Worm (Caenorhabditis elegans): ENCODE measurements around the gene spp-26.

Gene spp-26

DNA sequence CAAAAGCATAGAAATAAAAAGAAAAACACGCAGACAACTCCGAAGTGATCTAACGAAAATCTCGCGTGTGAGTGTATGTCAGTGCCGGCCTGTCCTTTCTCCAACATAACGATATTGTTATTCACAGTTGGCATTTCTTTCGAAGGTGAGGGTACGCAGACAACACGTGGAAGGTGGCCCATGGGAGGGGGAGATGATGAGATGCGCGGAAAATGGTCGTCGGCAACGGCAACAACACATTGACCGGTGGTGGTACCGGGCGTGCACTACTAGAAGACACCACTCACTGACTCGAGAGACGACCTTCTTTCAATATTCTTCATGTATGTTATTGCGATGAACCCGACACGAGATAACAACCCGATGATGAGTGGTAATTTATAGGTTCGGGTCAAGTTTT is 14.0 kb downstream of the spp-26 start:
- no peak for TF ChIP-seq sea-1 (GFP tag; conservative IDR thresholded peaks at IDR 0.05)
- TF ChIP-seq hmg-4 (GFP tag; optimal IDR thresholded peaks at IDR 0.05) = peak; percentile 35
- no peak for TF ChIP-seq scrt-1 (GFP tag; IDR thresholded peaks at IDR 0.05)
- TF ChIP-seq B0310.2 (tag; optimal IDR thresholded peaks at IDR 0.05) = no peak

ce11 chrV:6541875-6542274 is 17.1 kb downstream of the spp-26 start:
- no peak for TF ChIP-seq hnd-1 (tag; optimal IDR thresholded peaks at IDR 0.05)
- TF ChIP-seq hmg-4 (GFP tag; optimal IDR thresholded peaks at IDR 0.05) = peak; percentile 11

ce11 chrV:6538323-6538722 is 20.7 kb downstream of the spp-26 start:
- TF ChIP-seq hnd-1 (tag; optimal IDR thresholded peaks at IDR 0.05) (no peak), tbx-11 (GFP tag; IDR thresholded peaks at IDR 0.05) (no peak), aly-1 (tag; optimal IDR thresholded peaks at IDR 0.05) (peak; percentile 5), hmbx-1 (tag; optimal IDR thresholded peaks at IDR 0.05) (no peak), ceh-36 (tag; optimal IDR thresholded peaks at IDR 0.05) (no peak), ceh-13 (GFP tag; optimal IDR thresholded peaks at IDR 0.05) (no peak), ama-1 (optimal IDR thresholded peaks at IDR 0.05) (no peak), ets-7 (tag; optimal IDR thresholded peaks at IDR 0.05) (no peak), hmg-4 (GFP tag; optimal IDR thresholded peaks at IDR 0.05) (peak; percentile 17), F13C5.2 (tag; optimal IDR thresholded peaks at IDR 0.05) (no peak), pes-1 (GFP tag; IDR thresholded peaks at IDR 0.05) (no peak), B0310.2 (tag; optimal IDR thresholded peaks at IDR 0.05) (no peak)

- TF ChIP-seq tbx-37 (GFP tag; conservative IDR thresholded peaks at IDR 0.05) (no peak), scrt-1 (GFP tag; IDR thresholded peaks at IDR 0.05) (no peak), ceh-13 (GFP tag; optimal IDR thresholded peaks at IDR 0.05) (no peak), hmbx-1 (tag; optimal IDR thresholded peaks at IDR 0.05) (no peak)
Observed at ce11 chrV:6533030-6533429, 26.0 kb downstream of the spp-26 start, which contains the start of gene hpo-26. hpo-26 (minus strand) TSS chrV:6533060.

ce11 chrV:6524757-6525156 is 34.2 kb downstream of the spp-26 start, which contains the start of gene acs-1:
acs-1 (plus strand) TSS chrV:6524989.
- TF ChIP-seq tbx-37 (GFP tag; conservative IDR thresholded peaks at IDR 0.05) = no peak
- no peak for TF ChIP-seq ceh-36 (tag; optimal IDR thresholded peaks at IDR 0.05)
- TF ChIP-seq scrt-1 (GFP tag; IDR thresholded peaks at IDR 0.05) = no peak
- no peak for TF ChIP-seq hnd-1 (tag; optimal IDR thresholded peaks at IDR 0.05)
- TF ChIP-seq hmg-4 (GFP tag; optimal IDR thresholded peaks at IDR 0.05) = no peak
- TF ChIP-seq ama-1 (optimal IDR thresholded peaks at IDR 0.05) = no peak
- no peak for TF ChIP-seq tbx-11 (GFP tag; IDR thresholded peaks at IDR 0.05)
- TF ChIP-seq flt-1 (GFP tag; IDR thresholded peaks at IDR 0.05) = no peak
- TF ChIP-seq sea-1 (GFP tag; conservative IDR thresholded peaks at IDR 0.05) = no peak
- no peak for TF ChIP-seq pes-1 (GFP tag; IDR thresholded peaks at IDR 0.05)
- no peak for TF ChIP-seq F13C5.2 (tag; optimal IDR thresholded peaks at IDR 0.05)

- TF ChIP-seq hmg-4 (GFP tag; optimal IDR thresholded peaks at IDR 0.05) (no peak), pes-1 (GFP tag; IDR thresholded peaks at IDR 0.05) (no peak), aly-1 (tag; optimal IDR thresholded peaks at IDR 0.05) (no peak)
Observed at ce11 chrV:6522879-6523497, 36.0 kb downstream of the spp-26 start.

DNA sequence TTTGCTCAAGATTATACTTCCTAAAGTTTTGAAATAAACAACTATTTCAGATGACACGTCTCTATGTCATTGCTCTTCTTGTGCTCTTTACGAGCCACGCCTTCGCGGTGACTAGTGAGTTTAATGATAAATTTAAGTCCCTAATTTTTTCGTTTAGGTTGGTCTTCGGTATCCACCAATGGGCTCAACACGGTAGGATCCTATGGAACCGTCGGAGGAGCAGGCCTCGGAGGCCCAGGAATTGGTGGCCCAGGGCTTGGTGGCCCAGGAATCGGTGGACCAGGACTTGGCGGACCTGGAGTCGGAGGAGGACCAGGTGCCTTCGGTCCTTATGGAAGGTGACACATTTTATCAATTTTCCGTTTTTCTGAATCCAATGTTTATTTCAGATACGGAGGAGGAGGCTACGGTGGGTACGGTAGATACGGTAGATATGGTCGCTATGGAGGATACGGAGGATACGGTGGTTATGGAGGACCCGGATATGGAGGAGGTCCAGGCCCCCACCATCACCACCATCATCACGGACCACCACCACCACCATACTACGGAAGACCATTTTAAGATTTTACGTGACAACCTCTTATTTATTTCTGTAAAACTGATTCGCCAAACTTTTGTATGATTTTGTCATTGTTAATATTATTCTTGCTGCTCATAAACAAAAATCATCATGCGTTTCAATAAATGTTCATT is 38.5 kb downstream of the spp-26 start, which contains the start of the genes F46E10.2 and F46E10.18:
TSS of gene F46E10.2 (plus strand) at position 51 of the 696 bp plus-strand sequence.
TSS of gene F46E10.18 (plus strand) at position 646 of the 696 bp plus-strand sequence.
- TF ChIP-seq hmbx-1 (tag; optimal IDR thresholded peaks at IDR 0.05) (no peak), tra-4 (tag; optimal IDR thresholded peaks at IDR 0.05) (no peak), F13C5.2 (tag; optimal IDR thresholded peaks at IDR 0.05) (no peak), scrt-1 (GFP tag; IDR thresholded peaks at IDR 0.05) (no peak), ama-1 (optimal IDR thresholded peaks at IDR 0.05) (no peak), pes-1 (GFP tag; IDR thresholded peaks at IDR 0.05) (no peak), ets-7 (tag; optimal IDR thresholded peaks at IDR 0.05) (no peak), B0310.2 (tag; optimal IDR thresholded peaks at IDR 0.05) (no peak), tbx-11 (GFP tag; IDR thresholded peaks at IDR 0.05) (no peak)

- no peak for TF ChIP-seq tbx-11 (GFP tag; IDR thresholded peaks at IDR 0.05)
- no peak for TF ChIP-seq hnd-1 (tag; optimal IDR thresholded peaks at IDR 0.05)
- no peak for TF ChIP-seq hmg-4 (GFP tag; optimal IDR thresholded peaks at IDR 0.05)
- TF ChIP-seq pes-1 (GFP tag; IDR thresholded peaks at IDR 0.05) = no peak
- TF ChIP-seq B0310.2 (tag; optimal IDR thresholded peaks at IDR 0.05) = no peak
- no peak for TF ChIP-seq aly-1 (tag; optimal IDR thresholded peaks at IDR 0.05)
- no peak for TF ChIP-seq F13C5.2 (tag; optimal IDR thresholded peaks at IDR 0.05)
- TF ChIP-seq tbx-37 (GFP tag; conservative IDR thresholded peaks at IDR 0.05) = no peak
- TF ChIP-seq ama-1 (optimal IDR thresholded peaks at IDR 0.05) = no peak
- no peak for TF ChIP-seq flt-1 (GFP tag; IDR thresholded peaks at IDR 0.05)
- TF ChIP-seq ceh-13 (GFP tag; optimal IDR thresholded peaks at IDR 0.05) = no peak
- TF ChIP-seq tra-4 (tag; optimal IDR thresholded peaks at IDR 0.05) = no peak
- TF ChIP-seq sea-1 (GFP tag; conservative IDR thresholded peaks at IDR 0.05) = no peak
- no peak for TF ChIP-seq scrt-1 (GFP tag; IDR thresholded peaks at IDR 0.05)
- TF ChIP-seq ceh-36 (tag; optimal IDR thresholded peaks at IDR 0.05) = no peak
- no peak for TF ChIP-seq hmbx-1 (tag; optimal IDR thresholded peaks at IDR 0.05)
- no peak for TF ChIP-seq ets-7 (tag; optimal IDR thresholded peaks at IDR 0.05)
Observed at ce11 chrV:6518225-6518396, 40.9 kb downstream of the spp-26 start, which contains the start of gene F46E10.3. F46E10.3 (plus strand) TSS chrV:6518297.

Data from whole organism, early embryonic.